Worm (Caenorhabditis elegans): Measurements from ENCODE around the gene Y64G10A.2.

ce11 chrIV:14276773-14277388 is 32.6 kb upstream of the Y64G10A.2 start:
- TF ChIP-seq ces-1 (GFP tag; optimal IDR thresholded peaks at IDR 0.05) (no peak), elt-3 (tag; optimal IDR thresholded peaks at IDR 0.05) (no peak), nhr-237 (tag; optimal IDR thresholded peaks at IDR 0.05) (no peak), zip-8 (tag; optimal IDR thresholded peaks at IDR 0.05) (no peak), pha-4 (tag; optimal IDR thresholded peaks at IDR 0.05) (no peak), blmp-1 (tag; optimal IDR thresholded peaks at IDR 0.05) (no peak), nhr-12 (tag; optimal IDR thresholded peaks at IDR 0.05) (no peak), tbx-8 (GFP tag; optimal IDR thresholded peaks at IDR 0.05) (no peak), sptf-1 (tag; optimal IDR thresholded peaks at IDR 0.05) (no peak), snpc-4 (tag; optimal IDR thresholded peaks at IDR 0.05) (no peak), unc-39 (tag; optimal IDR thresholded peaks at IDR 0.05) (no peak)
